Worm (Caenorhabditis elegans) whole organism, L3 larva: ENCODE data around the gene act-2.
A peak's percentile ranks its signal among the peaks of the same experiment; 100 is the strongest.

Source experiments
- fkh-10 ChIP-seq: sonication (generic microtip); optimal IDR thresholded peaks from 2 replicates; lab custom pipeline; 2017; ENCODE audit warnings: missing biosample characterization, missing genetic modification reagents, missing genetic modification characterization
- fos-1 ChIP-seq: fragments of 150-350 bp; optimal IDR thresholded peaks from 2 replicates; lab custom pipeline; 2014; ENCODE audit warnings: missing biosample characterization, missing genetic modification characterization
- mdl-1 ChIP-seq: fragments of 150-350 bp; optimal IDR thresholded peaks from 2 replicates; lab custom pipeline; 2014; ENCODE audit warnings: missing biosample characterization, missing genetic modification characterization
- nfya-1 ChIP-seq: sonication (generic microtip); optimal IDR thresholded peaks from 2 replicates; lab custom pipeline; 2017; ENCODE audit warnings: missing genetic modification characterization, mild to moderate bottlenecking, missing compliant biosample characterization, antibody characterized with exemption, moderate library complexity; ENCODE audit not compliant: insufficient read depth
- nhr-11 ChIP-seq: fragments of 150-350 bp; optimal IDR thresholded peaks from 2 replicates; lab custom pipeline; 2014; ENCODE audit warnings: missing biosample characterization, missing genetic modification characterization
- nhr-12 ChIP-seq: fragments of 150-350 bp; optimal IDR thresholded peaks from 2 replicates; lab custom pipeline; 2014; ENCODE audit warnings: missing biosample characterization, missing genetic modification characterization
- nhr-237 ChIP-seq: fragments of 150-350 bp; optimal IDR thresholded peaks from 2 replicates; lab custom pipeline; 2014; ENCODE audit warnings: missing biosample characterization, missing genetic modification characterization
- nhr-28 ChIP-seq: fragments of 150-350 bp; optimal IDR thresholded peaks from 2 replicates; lab custom pipeline; 2014; ENCODE audit warnings: missing biosample characterization, missing genetic modification characterization
- pqm-1 ChIP-seq: fragments of 150-350 bp; optimal IDR thresholded peaks from 2 replicates; lab custom pipeline; 2017; ENCODE audit warnings: missing biosample characterization, missing genetic modification characterization, inconsistent platforms
- ztf-11 ChIP-seq: fragments of 150-350 bp; optimal IDR thresholded peaks from 2 replicates; lab custom pipeline; 2014; ENCODE audit warnings: missing biosample characterization, missing genetic modification characterization

DNA sequence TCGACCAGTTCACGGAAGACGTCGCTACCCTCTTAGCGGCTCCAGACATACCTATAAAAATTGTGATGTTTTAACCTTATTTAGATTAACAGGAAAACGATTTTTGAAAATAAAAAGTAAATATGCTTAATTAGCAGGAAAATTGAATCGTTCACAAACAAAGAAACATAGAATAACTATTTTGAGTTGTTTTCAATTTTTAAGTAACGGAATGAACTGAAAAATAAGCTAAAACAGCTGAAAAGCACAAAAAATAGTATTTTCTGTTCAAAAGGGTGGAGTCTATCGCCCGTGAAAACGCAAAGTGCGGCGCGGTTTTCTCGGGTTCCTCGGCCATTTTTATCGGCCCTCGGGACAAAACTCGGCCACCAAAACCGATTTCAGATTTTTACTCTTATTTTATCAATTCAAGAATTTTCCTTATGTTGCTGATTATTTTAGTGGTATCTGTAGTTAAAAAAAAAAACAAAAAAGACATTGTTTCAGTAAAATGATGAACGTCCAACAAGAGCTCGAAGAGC lies 45.9 kb upstream of the act-2 start, which contains the start of the genes atp-5 and lmtr-3:
- TF ChIP-seq pqm-1, result peak; percentile 42
- no peak for TF ChIP-seq fkh-10 (GFP tag; lab: Kevin White, UChicago)
- TF ChIP-seq nhr-12, result no peak
- TF ChIP-seq nhr-11 (tag; lab: Kevin White, UChicago), result no peak
- peak; percentile 74 for TF ChIP-seq nfya-1 (tag; lab: Kevin White, UChicago)
- no peak for TF ChIP-seq ztf-11
- no peak for TF ChIP-seq mdl-1 (tag; lab: Kevin White, UChicago)
- no peak for TF ChIP-seq nhr-28 (tag; lab: Kevin White, UChicago)
- no peak for TF ChIP-seq nhr-237
- TF ChIP-seq fos-1 (tag; lab: Kevin White, UChicago), result no peak
